Worm (Caenorhabditis elegans): Measurements from ENCODE around the gene K07B1.4.

Gene K07B1.4

ce11 chrV:9293359-9293758 lies 35.4 kb upstream of the K07B1.4 start:
- TF ChIP-seq lin-32 (GFP tag; optimal IDR thresholded peaks at IDR 0.05) (no peak), ceh-43 (GFP tag; optimal IDR thresholded peaks at IDR 0.05) (peak; percentile 24), M03D4.4 (tag; optimal IDR thresholded peaks at IDR 0.05) (peak; percentile 31), bed-3 (GFP tag; optimal IDR thresholded peaks at IDR 0.05) (peak; percentile 6), mls-2 (tag; optimal IDR thresholded peaks at IDR 0.05) (peak; percentile 19), zip-8 (tag; optimal IDR thresholded peaks at IDR 0.05) (no peak), ces-1 (GFP tag; optimal IDR thresholded peaks at IDR 0.05) (peak; percentile 59), sptf-1 (tag; optimal IDR thresholded peaks at IDR 0.05) (peak; percentile 61), cnd-1 (tag; optimal IDR thresholded peaks at IDR 0.05) (peak; percentile 1), ceh-83 (GFP tag; optimal IDR thresholded peaks at IDR 0.05) (peak; percentile 25), unc-62 (GFP tag; optimal IDR thresholded peaks at IDR 0.05) (no peak), drap-1 (GFP tag; optimal IDR thresholded peaks at IDR 0.05) (peak; percentile 29)

- TF ChIP-seq tbx-8 (GFP tag; optimal IDR thresholded peaks at IDR 0.05) = no peak
- TF ChIP-seq pha-4 (tag; optimal IDR thresholded peaks at IDR 0.05) = peak; percentile 12
- TF ChIP-seq unc-120 (tag; optimal IDR thresholded peaks at IDR 0.05; ENCODE audit: poor library complexity, severe bottlenecking) = peak; percentile 49
- no peak for TF ChIP-seq zip-8 (tag; optimal IDR thresholded peaks at IDR 0.05)
- no peak for TF ChIP-seq flh-1 (GFP tag; optimal IDR thresholded peaks at IDR 0.05)
- TF ChIP-seq nhr-76 (tag; optimal IDR thresholded peaks at IDR 0.05) = no peak
- no peak for TF ChIP-seq lin-32 (GFP tag; optimal IDR thresholded peaks at IDR 0.05)
- TF ChIP-seq unc-62 (GFP tag; optimal IDR thresholded peaks at IDR 0.05) = peak; percentile 18
- no peak for TF ChIP-seq snpc-4 (tag; optimal IDR thresholded peaks at IDR 0.05)
- TF ChIP-seq ces-1 (GFP tag; optimal IDR thresholded peaks at IDR 0.05) = no peak
- no peak for TF ChIP-seq bed-3 (GFP tag; optimal IDR thresholded peaks at IDR 0.05)
- TF ChIP-seq lsy-2 (tag; optimal IDR thresholded peaks at IDR 0.05) = no peak
These were observed 33.2 kb upstream of the K07B1.4 start for ce11 chrV:9295581-9295980.

- no peak for TF ChIP-seq nhr-2 (tag; optimal IDR thresholded peaks at IDR 0.05)
These were observed 31.4 kb upstream of the K07B1.4 start, which contains the start of gene F44A2.5 for ce11 chrV:9297332-9297731. Gene F44A2.5, plus strand, starts transcription at chrV:9297632.

- no peak for TF ChIP-seq mab-5 (tag; optimal IDR thresholded peaks at IDR 0.05)
- TF ChIP-seq nhr-76 (tag; optimal IDR thresholded peaks at IDR 0.05) = no peak
- no peak for TF ChIP-seq nhr-237 (tag; optimal IDR thresholded peaks at IDR 0.05)
- TF ChIP-seq ztf-11 (tag; optimal IDR thresholded peaks at IDR 0.05) = no peak
- TF ChIP-seq zip-8 (tag; optimal IDR thresholded peaks at IDR 0.05) = no peak
- no peak for TF ChIP-seq elt-3 (tag; optimal IDR thresholded peaks at IDR 0.05)
- TF ChIP-seq ham-2 (GFP tag; optimal IDR thresholded peaks at IDR 0.05) = no peak
- no peak for TF ChIP-seq lin-13 (tag; optimal IDR thresholded peaks at IDR 0.05)
- TF ChIP-seq ceh-43 (GFP tag; optimal IDR thresholded peaks at IDR 0.05) = no peak
- TF ChIP-seq ceh-39 (tag; optimal IDR thresholded peaks at IDR 0.05) = no peak
- no peak for TF ChIP-seq snpc-4 (tag; optimal IDR thresholded peaks at IDR 0.05)
- TF ChIP-seq hlh-1 (tag; optimal IDR thresholded peaks at IDR 0.05) = no peak
- TF ChIP-seq ceh-83 (GFP tag; optimal IDR thresholded peaks at IDR 0.05) = no peak
- no peak for TF ChIP-seq M03D4.4 (tag; optimal IDR thresholded peaks at IDR 0.05)
These were observed 25.7 kb upstream of the K07B1.4 start, which contains the start of gene nhr-39 for ce11 chrV:9303026-9303425. Gene nhr-39, plus strand, starts transcription at chrV:9303326.

ce11 chrV:9305116-9305515 lies 23.7 kb upstream of the K07B1.4 start, which contains the start of gene F44A2.3:
Gene F44A2.3, plus strand, starts transcription at chrV:9305416.
- TF ChIP-seq drap-1 (GFP tag; optimal IDR thresholded peaks at IDR 0.05) = no peak
- no peak for TF ChIP-seq mls-2 (tag; optimal IDR thresholded peaks at IDR 0.05)
- no peak for TF ChIP-seq unc-39 (tag; optimal IDR thresholded peaks at IDR 0.05)
- TF ChIP-seq ceh-43 (GFP tag; optimal IDR thresholded peaks at IDR 0.05) = no peak
- no peak for TF ChIP-seq nhr-28 (tag; optimal IDR thresholded peaks at IDR 0.05)
- no peak for TF ChIP-seq nhr-76 (tag; optimal IDR thresholded peaks at IDR 0.05)
- no peak for TF ChIP-seq ceh-83 (GFP tag; optimal IDR thresholded peaks at IDR 0.05)
- TF ChIP-seq sptf-1 (tag; optimal IDR thresholded peaks at IDR 0.05) = no peak
- no peak for TF ChIP-seq pha-4 (tag; optimal IDR thresholded peaks at IDR 0.05)
- TF ChIP-seq snpc-4 (tag; optimal IDR thresholded peaks at IDR 0.05) = no peak
- no peak for TF ChIP-seq nhr-2 (tag; optimal IDR thresholded peaks at IDR 0.05)
- no peak for TF ChIP-seq lsy-2 (tag; optimal IDR thresholded peaks at IDR 0.05)
- no peak for TF ChIP-seq lin-13 (tag; optimal IDR thresholded peaks at IDR 0.05)
- no peak for TF ChIP-seq flh-1 (GFP tag; optimal IDR thresholded peaks at IDR 0.05)

- TF ChIP-seq unc-62 (GFP tag; optimal IDR thresholded peaks at IDR 0.05) (no peak), mab-5 (tag; optimal IDR thresholded peaks at IDR 0.05) (no peak), ztf-11 (tag; optimal IDR thresholded peaks at IDR 0.05) (no peak), unc-120 (tag; optimal IDR thresholded peaks at IDR 0.05; ENCODE audit: poor library complexity, severe bottlenecking) (no peak), blmp-1 (tag; optimal IDR thresholded peaks at IDR 0.05) (no peak), ham-2 (GFP tag; optimal IDR thresholded peaks at IDR 0.05) (no peak), snpc-4 (tag; optimal IDR thresholded peaks at IDR 0.05) (no peak), ces-1 (GFP tag; optimal IDR thresholded peaks at IDR 0.05) (peak; percentile 2), mep-1 (tag; optimal IDR thresholded peaks at IDR 0.05) (no peak)
These were observed 16.4 kb upstream of the K07B1.4 start for ce11 chrV:9312377-9312776.
